Fruit fly (Drosophila melanogaster): ENCODE measurements around the gene CG15369.

CG15369 gene

DNA sequence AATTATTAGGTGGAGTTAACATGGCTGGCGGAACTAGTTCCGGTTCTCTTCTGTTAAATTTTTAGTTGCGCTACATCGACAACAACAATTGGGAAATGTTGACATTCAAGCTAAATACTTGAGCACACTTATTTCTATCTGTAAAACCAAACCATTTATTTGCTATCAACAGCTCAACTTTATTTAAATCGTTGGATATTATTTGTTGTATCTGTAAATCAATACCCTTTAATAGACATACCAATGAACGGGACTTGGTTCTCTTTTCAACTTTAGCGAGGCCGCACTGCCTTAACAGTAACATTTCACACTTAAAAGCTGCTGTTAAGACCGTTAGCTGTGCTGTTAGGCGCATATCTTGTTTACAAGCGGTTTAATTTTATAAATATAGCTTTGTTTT is 23.1 kb upstream of the CG15369 start, which contains the start of gene CG12106 (continued):
- peak; percentile 65 for TF ChIP-seq CG2678 (tag; optimal IDR thresholded peaks at IDR 0.05)
- peak; percentile 4 for TF ChIP-seq Hr3 (GFP tag; optimal IDR thresholded peaks at IDR 0.05)
- TF ChIP-seq ci (GFP tag; IDR thresholded peaks at IDR 0.05), result no peak
- TF ChIP-seq so (GFP tag; IDR thresholded peaks at IDR 0.05), result no peak
- peak; percentile 14 for TF ChIP-seq jing (GFP tag; optimal IDR thresholded peaks at IDR 0.05)
- TF ChIP-seq CG33557 (GFP tag; optimal IDR thresholded peaks at IDR 0.05), result peak; percentile 31
- TF ChIP-seq Neu2 (GFP tag; optimal IDR thresholded peaks at IDR 0.05; ENCODE audit: borderline replicate concordance), result no peak
- no peak for TF ChIP-seq D (optimal IDR thresholded peaks at IDR 0.05)
- no peak for TF ChIP-seq D (GFP tag; optimal IDR thresholded peaks at IDR 0.05)
- TF ChIP-seq CG12104 (GFP tag; optimal IDR thresholded peaks at IDR 0.05), result no peak
- peak; percentile 23 for TF ChIP-seq CG4424 (GFP tag; optimal IDR thresholded peaks at IDR 0.05)
- no peak for TF ChIP-seq pros (GFP tag; optimal IDR thresholded peaks at IDR 0.05)
- peak; percentile 42 for TF ChIP-seq CG2712 (tag; optimal IDR thresholded peaks at IDR 0.05)
- TF ChIP-seq CG10267 (tag; optimal IDR thresholded peaks at IDR 0.05), result peak; percentile 14
- TF ChIP-seq Awh (GFP tag; IDR thresholded peaks at IDR 0.05), result no peak
- TF ChIP-seq CG9215 (GFP tag; IDR thresholded peaks at IDR 0.05), result no peak; the same call in 1 of the 2 replicates
- no peak for TF ChIP-seq CG11247 (GFP tag; IDR thresholded peaks at IDR 0.05)
- TF ChIP-seq Fer1 (GFP tag; optimal IDR thresholded peaks at IDR 0.05), result peak; percentile 55
- no peak for TF ChIP-seq Lpt (GFP tag; optimal IDR thresholded peaks at IDR 0.05)
- TF ChIP-seq CG12659 (GFP tag; optimal IDR thresholded peaks at IDR 0.05), result peak; percentile 48
- TF ChIP-seq CG10209 (GFP tag; optimal IDR thresholded peaks at IDR 0.05), result peak; percentile 12
- no peak for TF ChIP-seq CG31224 (GFP tag; IDR thresholded peaks at IDR 0.05)
- TF ChIP-seq fd102C (GFP tag; optimal IDR thresholded peaks at IDR 0.05), result no peak
- TF ChIP-seq Hsf (GFP tag; optimal IDR thresholded peaks at IDR 0.05), result peak; percentile 14
- TF ChIP-seq z (GFP tag; IDR thresholded peaks at IDR 0.05), result no peak
- TF ChIP-seq emc (GFP tag; optimal IDR thresholded peaks at IDR 0.05), result no peak
- no peak for TF ChIP-seq btn (GFP tag; optimal IDR thresholded peaks at IDR 0.05)
- no peak for TF ChIP-seq CG12236 (GFP tag; optimal IDR thresholded peaks at IDR 0.05)
- TF ChIP-seq CG11723 (GFP tag; optimal IDR thresholded peaks at IDR 0.05), result no peak
- TF ChIP-seq CG8089 (GFP tag; optimal IDR thresholded peaks at IDR 0.05), result no peak
- TF ChIP-seq grau (tag; optimal IDR thresholded peaks at IDR 0.05), result peak; percentile 98
- no peak for TF ChIP-seq CG13287 (GFP tag; IDR thresholded peaks at IDR 0.05; ENCODE audit: partially characterized antibody)
- TF ChIP-seq CG3838 (GFP tag; optimal IDR thresholded peaks at IDR 0.05), result no peak
- no peak for TF ChIP-seq sisA (GFP tag; IDR thresholded peaks at IDR 0.05)
- TF ChIP-seq ssp (GFP tag; IDR thresholded peaks at IDR 0.05), result no peak
- TF ChIP-seq Rx (GFP tag; IDR thresholded peaks at IDR 0.05), result 0 out of 2 replicates have a peak, but pooled peaks have one; percentile 37
- TF ChIP-seq fd64A (GFP tag; optimal IDR thresholded peaks at IDR 0.05), result no peak
- TF ChIP-seq seq (GFP tag; IDR thresholded peaks at IDR 0.05), result 0 out of 2 replicates have a peak, but pooled peaks have one; percentile 31
- no peak for TF ChIP-seq CG3847 (GFP tag; IDR thresholded peaks at IDR 0.05)
- TF ChIP-seq pum (GFP tag; optimal IDR thresholded peaks at IDR 0.05), result peak; percentile 46
- TF ChIP-seq jumu (GFP tag; optimal IDR thresholded peaks at IDR 0.05), result peak; percentile 11
- TF ChIP-seq her (GFP tag; optimal IDR thresholded peaks at IDR 0.05), result no peak
- no peak for TF ChIP-seq CG6813 (GFP tag; optimal IDR thresholded peaks at IDR 0.05)
- no peak for TF ChIP-seq Hmx (GFP tag; optimal IDR thresholded peaks at IDR 0.05)
- no peak for TF ChIP-seq Taf1 (GFP tag; IDR thresholded peaks at IDR 0.05)
- peak; percentile 37 for TF ChIP-seq Ets65A (GFP tag)
- TF ChIP-seq Spps (tag; optimal IDR thresholded peaks at IDR 0.05), result no peak
- no peak for TF ChIP-seq CG42726 (GFP tag; IDR thresholded peaks at IDR 0.05; ENCODE audit: partially characterized antibody)
- TF ChIP-seq bbx (GFP tag; IDR thresholded peaks at IDR 0.05; ENCODE audit: partially characterized antibody), result no peak
- no peak for TF ChIP-seq p53 (GFP tag; optimal IDR thresholded peaks at IDR 0.05)
- peak; percentile 23 for TF ChIP-seq CG18476 (GFP tag; optimal IDR thresholded peaks at IDR 0.05)
- no peak for TF ChIP-seq Hmr (GFP tag; optimal IDR thresholded peaks at IDR 0.05)
- TF ChIP-seq wor (GFP tag; IDR thresholded peaks at IDR 0.05), result no peak

All from whole organism, embryonic.